Worm (Caenorhabditis elegans): Measurements from ENCODE around the gene R53.8.

DNA sequence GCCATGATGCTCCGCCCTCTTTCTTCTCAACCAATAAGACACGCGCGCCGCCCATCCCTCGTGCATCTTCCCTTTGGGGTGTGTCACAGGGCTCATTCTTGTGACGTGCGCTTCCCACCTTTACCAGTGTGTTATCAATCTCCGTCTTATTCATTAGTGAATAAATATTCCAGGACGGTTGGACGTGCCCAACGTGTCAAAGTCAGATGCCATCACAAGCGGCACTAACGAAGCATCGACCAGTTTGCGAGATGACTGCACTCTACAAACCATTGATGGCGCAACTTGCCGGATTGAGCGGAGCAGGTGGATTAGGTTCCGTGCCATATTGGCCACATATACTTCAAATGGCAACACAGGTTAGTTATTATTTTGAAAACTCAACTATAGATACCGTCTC, 16.4 kb upstream of the R53.8 start:
- TF ChIP-seq hmbx-1 (tag; optimal IDR thresholded peaks at IDR 0.05) (no peak), ama-1 (optimal IDR thresholded peaks at IDR 0.05) (no peak), ceh-36 (tag; optimal IDR thresholded peaks at IDR 0.05) (no peak), sea-1 (GFP tag; conservative IDR thresholded peaks at IDR 0.05) (no peak), tbx-11 (GFP tag; IDR thresholded peaks at IDR 0.05) (no peak), ceh-13 (GFP tag; optimal IDR thresholded peaks at IDR 0.05) (no peak)
